Worm (Caenorhabditis elegans) whole organism, L1 larva: Measurements from ENCODE around the gene gldi-11.

Experiments
- C04F5.9 ChIP-seq: sonication (generic microtip); optimal IDR thresholded peaks from 2 replicates; lab custom pipeline; 2016; ENCODE audit warnings: missing genetic modification characterization, missing compliant biosample characterization
- C16A3.4 ChIP-seq: fragments of 150-350 bp; optimal IDR thresholded peaks from 2 replicates; lab custom pipeline; 2014; ENCODE audit warnings: missing biosample characterization, missing genetic modification characterization
- F16B12.6 ChIP-seq: fragments of 150-350 bp; optimal IDR thresholded peaks from 2 replicates; lab custom pipeline; 2014; ENCODE audit warnings: missing biosample characterization, missing genetic modification characterization
- Y116A8C.19 ChIP-seq: sonication (generic microtip); optimal IDR thresholded peaks from 2 replicates; lab custom pipeline; 2016; ENCODE audit warnings: missing compliant biosample characterization, missing genetic modification characterization, borderline replicate concordance
- aha-1 ChIP-seq: fragments of 150-350 bp; optimal IDR thresholded peaks from 2 replicates; lab custom pipeline; 2014; ENCODE audit warnings: missing biosample characterization, missing genetic modification characterization
- alr-1 ChIP-seq: fragments of 200-800 bp; sonication (Bioruptor generic); optimal IDR thresholded peaks from 2 replicates; lab custom pipeline; 2018; ENCODE audit warnings: borderline replicate concordance, mild to moderate bottlenecking, missing genetic modification characterization, missing compliant biosample characterization
- ama-1 ChIP-seq: fragments of 150-350 bp; optimal IDR thresholded peaks from 2 replicates; lab custom pipeline; 2014
- blmp-1 ChIP-seq: fragments of 150-350 bp; optimal IDR thresholded peaks from 2 replicates; lab custom pipeline; 2014; ENCODE audit warnings: missing biosample characterization, missing genetic modification characterization
- dpl-1 ChIP-seq, 3 experiments: fragments of 150-350 bp in 2 of 3; sonication (generic microtip) in 1 of 3; optimal IDR thresholded peaks; 2 replicates each; lab custom pipeline; 2014 to 2017; ENCODE audit warnings: missing biosample characterization in 3 of 3, missing genetic modification characterization in 3 of 3, missing genetic modification reagents in 3 of 3
- dsc-1 ChIP-seq: sonication (generic microtip); optimal IDR thresholded peaks from 2 replicates; lab custom pipeline; 2016; ENCODE audit warnings: mild to moderate bottlenecking, missing genetic modification characterization, missing compliant biosample characterization
- efl-1 ChIP-seq, 4 experiments: fragments of 150-350 bp; optimal IDR thresholded peaks in 3 of 4; peaks in 1 of 4; 1 replicate in 1 of 4; 2 replicates in 3 of 4; lab custom pipeline; 2014; ENCODE audit warnings: missing biosample characterization in 2 of 4, missing genetic modification characterization in 2 of 4, missing genetic modification reagents in 2 of 4
- elt-2 ChIP-seq: sonication (generic microtip); optimal IDR thresholded peaks from 2 replicates; lab custom pipeline; 2016; ENCODE audit warnings: missing genetic modification characterization, mild to moderate bottlenecking, inconsistent platforms, missing compliant biosample characterization, missing genetic modification reagents
- ets-5 ChIP-seq: fragments of 200-800 bp; sonication (Bioruptor generic); IDR thresholded peaks from 2 replicates; pipeline ENCODE4 v1.3.6; 2022; ENCODE audit warnings: missing genetic modification characterization, missing compliant biosample characterization
- fkh-10 ChIP-seq: sonication (generic microtip); optimal IDR thresholded peaks from 2 replicates; lab custom pipeline; 2017; ENCODE audit warnings: missing biosample characterization, missing genetic modification reagents, missing genetic modification characterization
- fkh-4 ChIP-seq: sonication (generic microtip); optimal IDR thresholded peaks from 2 replicates; lab custom pipeline; 2016; ENCODE audit warnings: missing compliant biosample characterization, missing genetic modification characterization, borderline replicate concordance
- fkh-8 ChIP-seq: sonication (generic microtip); optimal IDR thresholded peaks from 2 replicates; lab custom pipeline; 2016; ENCODE audit warnings: mild to moderate bottlenecking, missing genetic modification characterization, missing compliant biosample characterization
- fos-1 ChIP-seq: fragments of 150-350 bp; optimal IDR thresholded peaks from 2 replicates; lab custom pipeline; 2014; ENCODE audit warnings: missing biosample characterization, missing genetic modification characterization
- grh-1 ChIP-seq: fragments of 200-800 bp; sonication (Bioruptor generic); IDR thresholded peaks from 2 replicates; pipeline ENCODE4 v1.3.6; 2022; ENCODE audit warnings: missing genetic modification reagents, missing genetic modification characterization, missing compliant biosample characterization
- hlh-17 ChIP-seq: fragments of 200-800 bp; sonication (Bioruptor generic); optimal IDR thresholded peaks from 2 replicates; lab custom pipeline; 2018; ENCODE audit warnings: missing genetic modification characterization, mild to moderate bottlenecking, missing compliant biosample characterization, moderate library complexity, borderline replicate concordance
- hlh-4 ChIP-seq: sonication (generic microtip); optimal IDR thresholded peaks from 2 replicates; lab custom pipeline; 2016; ENCODE audit warnings: mild to moderate bottlenecking, missing genetic modification characterization, missing compliant biosample characterization
- irx-1 ChIP-seq: sonication (generic microtip); optimal IDR thresholded peaks from 2 replicates; lab custom pipeline; 2016; ENCODE audit warnings: missing genetic modification characterization, missing compliant biosample characterization
- isw-1 ChIP-seq: fragments of 200-800 bp; sonication (Bioruptor generic); IDR thresholded peaks from 2 replicates; pipeline ENCODE4 v1.3.6; 2022; ENCODE audit warnings: missing genetic modification characterization, missing compliant biosample characterization
- jun-1 ChIP-seq: fragments of 150-350 bp; optimal IDR thresholded peaks from 2 replicates; lab custom pipeline; 2014; ENCODE audit warnings: missing biosample characterization, missing genetic modification reagents, missing genetic modification characterization
- lin-13 ChIP-seq: fragments of 150-350 bp; optimal IDR thresholded peaks from 2 replicates; lab custom pipeline; 2014; ENCODE audit warnings: missing biosample characterization, missing genetic modification reagents, missing genetic modification characterization
- lin-14 ChIP-seq: fragments of 200-800 bp; sonication (Bioruptor generic); optimal IDR thresholded peaks from 2 replicates; lab custom pipeline; 2018; ENCODE audit warnings: mild to moderate bottlenecking, missing genetic modification characterization, moderate library complexity, missing compliant biosample characterization
- lin-15B ChIP-seq: fragments of 150-350 bp; sonication (generic microtip); optimal IDR thresholded peaks from 3 replicates; lab custom pipeline; 2014; ENCODE audit warnings: missing biosample characterization, missing genetic modification characterization
- lin-35 ChIP-seq, 2 experiments: fragments of 150-350 bp; optimal IDR thresholded peaks; 2 replicates each; lab custom pipeline; 2014; ENCODE audit warnings: missing biosample characterization in 2 of 2, missing genetic modification characterization in 2 of 2, missing genetic modification reagents in 2 of 2
- lin-39 ChIP-seq: fragments of 150-350 bp; optimal IDR thresholded peaks from 2 replicates; lab custom pipeline; 2014; ENCODE audit warnings: missing biosample characterization, missing genetic modification reagents, missing genetic modification characterization
- lir-3 ChIP-seq: sonication (generic microtip); optimal IDR thresholded peaks from 2 replicates; lab custom pipeline; 2016; ENCODE audit warnings: mild to moderate bottlenecking, missing genetic modification characterization, moderate library complexity, missing compliant biosample characterization; ENCODE audit not compliant: poor library complexity
- lsy-2 ChIP-seq, 2 experiments: fragments of 150-350 bp; optimal IDR thresholded peaks; 2 replicates each; lab custom pipeline; 2014; ENCODE audit warnings: missing biosample characterization in 2 of 2, missing genetic modification characterization in 2 of 2
- mep-1 ChIP-seq: fragments of 150-350 bp; optimal IDR thresholded peaks from 2 replicates; lab custom pipeline; 2014; ENCODE audit warnings: missing biosample characterization, missing genetic modification characterization
- nhr-19 ChIP-seq: fragments of 200-800 bp; sonication (Bioruptor generic); conservative IDR thresholded peaks from 2 replicates; pipeline ENCODE4 v1.3.6; 2022; ENCODE audit warnings: missing genetic modification characterization, missing compliant biosample characterization
- nhr-20 ChIP-seq: sonication (generic microtip); optimal IDR thresholded peaks from 2 replicates; lab custom pipeline; 2016; ENCODE audit warnings: mild to moderate bottlenecking, missing genetic modification characterization, missing compliant biosample characterization
- nhr-47 ChIP-seq: sonication (generic microtip); optimal IDR thresholded peaks from 2 replicates; lab custom pipeline; 2016; ENCODE audit warnings: mild to moderate bottlenecking, missing genetic modification characterization, moderate library complexity, missing compliant biosample characterization
- nhr-77 ChIP-seq: fragments of 150-350 bp; optimal IDR thresholded peaks from 2 replicates; lab custom pipeline; 2014; ENCODE audit warnings: missing biosample characterization, missing genetic modification characterization
- nhr-84 ChIP-seq: sonication (generic microtip); optimal IDR thresholded peaks from 2 replicates; lab custom pipeline; 2017; ENCODE audit warnings: missing biosample characterization, missing genetic modification characterization
- pag-3 ChIP-seq: sonication (generic microtip); optimal IDR thresholded peaks from 2 replicates; lab custom pipeline; 2017; ENCODE audit warnings: missing genetic modification characterization, mild to moderate bottlenecking, missing compliant biosample characterization, antibody characterized with exemption, borderline replicate concordance; ENCODE audit not compliant: insufficient read depth
- pax-3 ChIP-seq: fragments of 200-800 bp; sonication (Bioruptor generic); optimal IDR thresholded peaks from 2 replicates; lab custom pipeline; 2018; ENCODE audit warnings: mild to moderate bottlenecking, missing genetic modification characterization, moderate library complexity, missing compliant biosample characterization
- rnt-1 ChIP-seq: sonication (generic microtip); optimal IDR thresholded peaks from 2 replicates; lab custom pipeline; 2016; ENCODE audit warnings: mild to moderate bottlenecking, missing genetic modification characterization, moderate library complexity, missing compliant biosample characterization
- skn-1 ChIP-seq: fragments of 150-350 bp; optimal IDR thresholded peaks from 2 replicates; lab custom pipeline; 2014; ENCODE audit warnings: missing biosample characterization, missing genetic modification characterization
- snpc-4 ChIP-seq: fragments of 150-350 bp; optimal IDR thresholded peaks from 2 replicates; lab custom pipeline; 2014; ENCODE audit warnings: missing biosample characterization, missing genetic modification characterization
- sox-4 ChIP-seq: sonication (generic microtip); optimal IDR thresholded peaks from 2 replicates; lab custom pipeline; 2016; ENCODE audit warnings: missing genetic modification characterization, missing compliant biosample characterization
- sptf-1 ChIP-seq: fragments of 150-350 bp; optimal IDR thresholded peaks from 2 replicates; lab custom pipeline; 2014; ENCODE audit warnings: missing biosample characterization, missing genetic modification characterization
- swsn-7 ChIP-seq: sonication (generic microtip); optimal IDR thresholded peaks from 2 replicates; lab custom pipeline; 2016; ENCODE audit warnings: missing genetic modification characterization, missing compliant biosample characterization
- tbx-2 ChIP-seq: sonication (generic microtip); optimal IDR thresholded peaks from 2 replicates; lab custom pipeline; 2016; ENCODE audit warnings: missing genetic modification characterization, missing compliant biosample characterization
- unc-62 ChIP-seq: fragments of 150-350 bp; optimal IDR thresholded peaks from 2 replicates; lab custom pipeline; 2014; ENCODE audit warnings: missing biosample characterization, missing genetic modification reagents, missing genetic modification characterization
- vab-15 ChIP-seq: sonication (generic microtip); optimal IDR thresholded peaks from 2 replicates; lab custom pipeline; 2017; ENCODE audit warnings: missing genotype, mild to moderate bottlenecking, missing genetic modification characterization, missing compliant biosample characterization
- xbp-1 ChIP-seq: sonication (generic microtip); optimal IDR thresholded peaks from 2 replicates; lab custom pipeline; 2016; ENCODE audit warnings: missing genetic modification characterization, missing compliant biosample characterization
- ztf-11 ChIP-seq, 2 experiments: sonication (generic microtip); optimal IDR thresholded peaks; 2 replicates each; lab custom pipeline; 2016 to 2017; ENCODE audit warnings: missing genetic modification characterization in 2 of 2, missing biosample characterization in 1 of 2, missing compliant biosample characterization in 1 of 2

The gldi-11 gene

ce11 chrII:4994939-4995338, 49.4 kb upstream of the gldi-11 start, which contains the start of gene rnh-1.0 (continued):
- TF ChIP-seq rnt-1 (tag; lab: Kevin White, UChicago) = peak; percentile 18
- TF ChIP-seq alr-1 = no peak
- no peak for TF ChIP-seq hlh-4 (tag; lab: Kevin White, UChicago)
- TF ChIP-seq irx-1 (tag; lab: Kevin White, UChicago) = no peak
- no peak for TF ChIP-seq F16B12.6
- TF ChIP-seq, all 84 proteins: peak for 10

DNA sequence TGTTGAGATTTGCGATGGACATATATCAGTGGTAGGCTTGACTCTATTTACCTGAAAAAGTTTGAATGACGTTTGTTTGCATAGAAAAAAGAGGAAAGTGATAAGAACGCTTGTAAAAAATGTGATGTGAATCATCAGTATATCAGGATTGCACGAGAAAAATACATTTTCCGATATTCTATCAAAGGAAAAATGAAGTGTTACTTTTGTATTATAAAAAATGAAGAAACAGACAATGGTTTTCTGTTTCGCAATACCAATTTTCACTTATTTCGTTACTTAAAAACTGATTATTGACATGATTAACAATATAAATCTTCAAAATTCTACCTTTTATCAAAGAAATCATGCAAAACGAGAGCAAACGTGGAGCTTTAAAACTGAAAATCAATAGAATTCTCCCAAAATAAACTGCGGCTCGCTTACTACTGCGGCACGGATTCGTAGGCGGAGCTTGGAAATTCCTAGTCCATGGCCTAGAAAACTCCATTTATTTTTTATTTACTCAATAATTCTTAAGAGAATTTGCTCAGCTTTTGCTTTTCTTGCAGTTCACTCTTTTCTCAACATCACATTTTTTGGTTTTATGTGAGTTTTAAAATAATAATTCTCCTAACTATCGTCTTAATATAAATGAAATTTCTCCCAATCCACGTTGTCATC, 48.1 kb upstream of the gldi-11 start, which contains the start of the genes eif-1 and vps-24:
TSS of gene eif-1 (minus strand) at position 51 of the 663 bp plus-strand sequence.
TSS of gene vps-24 (plus strand) at position 469 of the 663 bp plus-strand sequence.
- TF ChIP-seq nhr-20 (tag; lab: Kevin White, UChicago) = peak; percentile 27
- TF ChIP-seq lin-39 (tag; lab: Kevin White, UChicago) = no peak
- no peak for TF ChIP-seq elt-2 (tag; lab: Kevin White, UChicago)
- peak; percentile 53 to 74 for TF ChIP-seq lsy-2 (tag; optimal IDR thresholded peaks at IDR 0.05; lab: Kevin White, UChicago)
- peak; percentile 30 for TF ChIP-seq C16A3.4
- peak; percentile 46 for TF ChIP-seq nhr-47 (tag; lab: Kevin White, UChicago)
- TF ChIP-seq aha-1 (tag; lab: Kevin White, UChicago) = no peak
- TF ChIP-seq lin-35 (GFP tag; optimal IDR thresholded peaks at IDR 0.05; lab: Kevin White, UChicago) = peak; percentile 62 to 65
- peak; percentile 39; the same call in 1 of the 2 replicates for TF ChIP-seq isw-1 (GFP tag; lab: Robert Waterston, UW)
- no peak for TF ChIP-seq ama-1
- TF ChIP-seq efl-1 (optimal IDR thresholded peaks at IDR 0.05; lab: Kevin White, UChicago) = peak; percentile 57 to 64
- TF ChIP-seq efl-1 (GFP tag; optimal IDR thresholded peaks at IDR 0.05 in 1 of 2; lab: Kevin White, UChicago) = peak; percentile 72 to 95
- no peak for TF ChIP-seq nhr-84 (tag; lab: Kevin White, UChicago)
- TF ChIP-seq irx-1 (tag; lab: Kevin White, UChicago) = peak; percentile 30
- TF ChIP-seq pag-3 (tag; lab: Kevin White, UChicago) = no peak
- no peak for TF ChIP-seq grh-1
- TF ChIP-seq F16B12.6 = peak; percentile 24
- TF ChIP-seq lin-15B (tag; lab: Kevin White, UChicago) = peak; percentile 56
- no peak for TF ChIP-seq jun-1 (tag; lab: Kevin White, UChicago)
- TF ChIP-seq sox-4 (tag; lab: Kevin White, UChicago) = no peak
- peak; percentile 55 to 77 (median 59) for TF ChIP-seq dpl-1 (GFP tag; optimal IDR thresholded peaks at IDR 0.05; lab: Kevin White, UChicago)
- TF ChIP-seq snpc-4 (tag; lab: Kevin White, UChicago) = peak; percentile 29
- TF ChIP-seq hlh-17 = no peak
- TF ChIP-seq fkh-8 (tag; lab: Kevin White, UChicago) = peak; percentile 16
- no peak for TF ChIP-seq hlh-4 (tag; lab: Kevin White, UChicago)
- TF ChIP-seq lin-14 (GFP tag; lab: Kevin White, UChicago) = peak; percentile 49
- TF ChIP-seq Y116A8C.19 = no peak
- peak; percentile 2 for TF ChIP-seq skn-1 (tag; lab: Kevin White, UChicago)
- peak; percentile 12 for TF ChIP-seq swsn-7
- TF ChIP-seq fkh-4 (tag; lab: Kevin White, UChicago) = no peak
- no peak for TF ChIP-seq sptf-1 (tag; lab: Kevin White, UChicago)
- TF ChIP-seq fos-1 = no peak
- TF ChIP-seq xbp-1 (tag; lab: Kevin White, UChicago) = peak; percentile 29
- peak; percentile 30 for TF ChIP-seq dsc-1
- no peak for TF ChIP-seq nhr-19
- no peak for TF ChIP-seq ets-5 (GFP tag; lab: Robert Waterston, UW)
- no peak for TF ChIP-seq C04F5.9 (tag; lab: Kevin White, UChicago)
- no peak for TF ChIP-seq fkh-10 (GFP tag; lab: Kevin White, UChicago)
- TF ChIP-seq blmp-1 (tag; lab: Kevin White, UChicago) = peak; percentile 12
- no peak for TF ChIP-seq pax-3 (tag; lab: Kevin White, UChicago)
- peak; percentile 58 for TF ChIP-seq lir-3 (tag; lab: Kevin White, UChicago)
- peak; percentile 47 for TF ChIP-seq tbx-2 (tag; lab: Kevin White, UChicago)
- no peak for TF ChIP-seq vab-15 (tag; lab: Kevin White, UChicago)
- TF ChIP-seq ztf-11 (tag; optimal IDR thresholded peaks at IDR 0.05; lab: Kevin White, UChicago) = no peak
- peak; percentile 34 for TF ChIP-seq mep-1 (tag; lab: Kevin White, UChicago)
- no peak for TF ChIP-seq nhr-77 (tag; lab: Kevin White, UChicago)
- no peak for TF ChIP-seq unc-62 (GFP tag; lab: Kevin White, UChicago)
- peak; percentile 17 for TF ChIP-seq lin-13 (GFP tag; lab: Kevin White, UChicago)
